Fruit fly (Drosophila melanogaster) whole organism, adult: ENCODE results near the gene esg.

Experiments
- CG11617 ChIP-seq: fragments of 200-800 bp; sonication (Bioruptor generic); optimal IDR thresholded peaks from 2 replicates; lab custom pipeline; 2017; ENCODE audit warnings: mild to moderate bottlenecking, missing biosample characterization, missing genetic modification reagents, missing genetic modification characterization
- CG12768 ChIP-seq: fragments of 200-800 bp; sonication (Bioruptor generic); optimal IDR thresholded peaks from 2 replicates; lab custom pipeline; 2017; ENCODE audit warnings: missing biosample characterization, missing genetic modification characterization, mild to moderate bottlenecking, moderate library complexity, missing genetic modification reagents
- CG14711 ChIP-seq: fragments of 200-800 bp; sonication (Bioruptor generic); optimal IDR thresholded peaks from 2 replicates; lab custom pipeline; 2018; ENCODE audit warnings: missing biosample characterization, mild to moderate bottlenecking, missing genetic modification characterization, moderate library complexity
- CG1620 ChIP-seq: fragments of 200-800 bp; sonication (Bioruptor generic); optimal IDR thresholded peaks from 2 replicates; lab custom pipeline; 2016; ENCODE audit warnings: missing biosample characterization, missing genetic modification characterization
- CG33017 ChIP-seq: fragments of 200-800 bp; sonication (Bioruptor generic); optimal IDR thresholded peaks from 2 replicates; lab custom pipeline; 2018; ENCODE audit warnings: missing biosample characterization, mild to moderate bottlenecking, missing genetic modification characterization, moderate library complexity
- CG5204 ChIP-seq: fragments of 200-800 bp; sonication (Bioruptor generic); optimal IDR thresholded peaks from 2 replicates; lab custom pipeline; 2016; ENCODE audit warnings: missing biosample characterization, missing genetic modification characterization
- CG7045 ChIP-seq: fragments of 200-800 bp; sonication (Bioruptor generic); optimal IDR thresholded peaks from 2 replicates; lab custom pipeline; 2017; ENCODE audit warnings: missing biosample characterization, mild to moderate bottlenecking, missing genetic modification characterization
- CG7101 ChIP-seq: fragments of 200-800 bp; sonication (Bioruptor generic); optimal IDR thresholded peaks from 2 replicates; lab custom pipeline; 2018; ENCODE audit warnings: missing biosample characterization, mild to moderate bottlenecking, missing genetic modification characterization, moderate library complexity
- Clk ChIP-seq: fragments of 200-800 bp; sonication (Bioruptor generic); optimal IDR thresholded peaks from 2 replicates; lab custom pipeline; 2017; ENCODE audit warnings: missing biosample characterization, missing genetic modification characterization
- Crg-1 ChIP-seq: fragments of 200-800 bp; sonication (Bioruptor generic); optimal IDR thresholded peaks from 2 replicates; lab custom pipeline; 2016; ENCODE audit warnings: missing biosample characterization, missing genetic modification characterization
- Hr96 ChIP-seq: fragments of 200-800 bp; sonication (Bioruptor generic); optimal IDR thresholded peaks from 2 replicates; lab custom pipeline; 2016; ENCODE audit warnings: missing biosample characterization, missing genetic modification characterization
- Mnt ChIP-seq: fragments of 200-800 bp; sonication (Bioruptor generic); optimal IDR thresholded peaks from 2 replicates; lab custom pipeline; 2016; ENCODE audit warnings: missing biosample characterization, mild to moderate bottlenecking, missing genetic modification characterization
- bab1 ChIP-seq: fragments of 200-800 bp; sonication (Bioruptor generic); optimal IDR thresholded peaks from 3 replicates; lab custom pipeline; 2019; ENCODE audit warnings: missing biosample characterization, mild to moderate bottlenecking, missing genetic modification characterization, moderate library complexity
- cic ChIP-seq: fragments of 200-800 bp; sonication (Bioruptor generic); optimal IDR thresholded peaks from 2 replicates; lab custom pipeline; 2017; ENCODE audit warnings: missing biosample characterization, mild to moderate bottlenecking, missing genetic modification characterization, moderate library complexity
- cnc ChIP-seq, 2 experiments: fragments of >200 bp; optimal IDR thresholded peaks; 2 replicates each; lab custom pipeline; 2017
- kay ChIP-seq: fragments of 200-800 bp; sonication (Bioruptor generic); peaks from one replicate; lab custom pipeline; 2016; ENCODE audit warnings: missing biosample characterization, missing genetic modification characterization, borderline replicate concordance
- ovo ChIP-seq: fragments of 200-800 bp; sonication (Bioruptor generic); optimal IDR thresholded peaks from 2 replicates; lab custom pipeline; 2016; ENCODE audit warnings: missing biosample characterization, missing genetic modification characterization
- pad ChIP-seq: fragments of 200-800 bp; sonication (Bioruptor generic); optimal IDR thresholded peaks from 3 replicates; lab custom pipeline; 2017; ENCODE audit warnings: missing biosample characterization, missing genetic modification characterization, mild to moderate bottlenecking, moderate library complexity, missing genetic modification reagents
- tj ChIP-seq: fragments of 200-800 bp; sonication (Bioruptor generic); optimal IDR thresholded peaks from 3 replicates; lab custom pipeline; 2017; ENCODE audit warnings: missing biosample characterization, mild to moderate bottlenecking, missing genetic modification characterization, moderate library complexity
- toe ChIP-seq: fragments of 200-800 bp; sonication (Bioruptor generic); optimal IDR thresholded peaks from 2 replicates; lab custom pipeline; 2016; ENCODE audit warnings: missing biosample characterization, missing genetic modification characterization

Gene esg

DNA sequence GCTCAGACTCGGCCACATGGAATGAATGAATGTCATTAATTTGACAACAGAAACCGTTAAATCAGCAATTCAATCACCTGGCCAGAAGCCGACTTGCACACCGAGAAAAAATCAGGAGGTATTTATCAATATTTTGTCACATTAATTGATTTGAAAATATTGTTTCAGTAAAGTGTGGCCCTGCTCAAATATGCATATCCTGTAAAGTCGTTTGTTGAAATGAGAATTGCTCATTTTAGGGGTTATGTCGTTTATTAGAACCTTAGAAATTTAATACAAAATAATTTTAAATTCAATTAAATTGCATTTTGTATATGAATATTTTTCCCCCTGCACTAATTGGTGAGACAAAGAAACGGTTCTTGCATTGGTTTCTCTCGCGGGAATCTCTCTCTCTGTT is 24.9 kb downstream of the esg start:
- no peak for TF ChIP-seq tj (GFP tag; lab: Kevin White, UChicago)

DNA sequence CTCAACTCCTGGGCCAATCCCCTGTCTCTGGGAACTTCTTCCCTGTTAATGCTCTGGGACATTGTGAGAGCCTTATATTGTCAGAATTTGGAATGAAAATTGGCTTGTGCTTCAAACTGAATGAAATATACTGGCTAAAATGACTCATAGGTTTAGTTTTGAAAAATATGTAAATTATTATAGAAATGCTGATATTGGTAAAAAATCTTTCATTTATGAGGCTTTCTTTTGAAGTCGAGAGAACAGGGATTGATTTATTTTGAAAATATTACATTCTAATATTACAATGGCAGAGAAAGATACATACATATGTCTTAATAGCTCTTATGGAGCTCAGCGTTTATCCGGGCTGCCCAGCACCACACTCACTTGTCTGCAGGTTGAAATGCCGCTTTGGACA is 27.9 kb downstream of the esg start, which contains the start of gene CG15258:
CG15258 (minus strand) TSS at position 101 of the 400 bp plus-strand sequence.
- TF ChIP-seq cic (no peak), cnc (optimal IDR thresholded peaks at IDR 0.05; lab: Kevin White, UChicago) (no peak), CG12768 (GFP tag; lab: Kevin White, UChicago) (no peak), CG7045 (GFP tag; lab: Kevin White, UChicago) (no peak), CG1620 (GFP tag; lab: Kevin White, UChicago) (no peak), kay (GFP tag; lab: Kevin White, UChicago) (no peak), CG11617 (GFP tag; lab: Kevin White, UChicago) (no peak), Hr96 (GFP tag; lab: Kevin White, UChicago) (no peak), Mnt (GFP tag; lab: Kevin White, UChicago) (no peak)

DNA sequence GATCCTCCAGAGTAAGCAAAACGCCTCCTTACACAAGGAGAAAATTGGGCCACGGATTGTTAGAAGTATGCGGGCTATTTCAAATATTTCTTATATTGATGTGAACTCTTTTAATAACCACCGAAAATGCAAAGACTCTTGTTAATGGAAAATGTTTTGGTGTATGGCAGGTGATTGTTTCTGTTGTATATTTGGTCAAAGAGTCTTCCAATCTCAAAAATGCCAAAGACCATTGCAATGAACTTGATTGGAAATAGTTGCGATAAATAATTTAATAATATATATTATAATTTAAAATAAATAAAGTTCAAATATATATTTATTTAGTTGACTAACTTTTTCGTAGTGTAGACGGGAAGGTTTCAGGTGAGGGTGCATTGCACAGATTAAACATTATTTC is 30.4 kb downstream of the esg start:
- TF ChIP-seq Hr96 (GFP tag; lab: Kevin White, UChicago) = no peak
- TF ChIP-seq bab1 (GFP tag; lab: Kevin White, UChicago) = no peak
- no peak for TF ChIP-seq CG7101 (tag; lab: Kevin White, UChicago)
- TF ChIP-seq Crg-1 (GFP tag; lab: Kevin White, UChicago) = no peak

DNA sequence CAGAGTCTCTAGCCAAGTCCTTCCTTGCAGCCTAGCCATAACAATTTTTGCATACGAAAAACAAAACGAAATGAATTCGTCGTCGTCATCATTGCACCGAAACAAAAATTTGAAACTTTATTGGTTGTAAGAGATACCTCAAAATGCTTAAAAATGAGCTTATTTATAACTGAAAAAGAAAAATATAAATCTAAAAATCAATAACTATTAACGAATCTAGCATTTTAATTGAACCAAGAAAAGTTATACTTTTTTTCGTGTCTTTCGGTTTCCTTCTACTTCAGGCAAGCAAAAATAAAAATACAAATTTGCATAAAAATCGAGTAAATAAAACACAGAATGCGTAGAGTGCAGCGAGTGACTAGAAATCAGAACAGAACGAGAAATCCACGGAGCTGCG is 33.9 kb downstream of the esg start:
- TF ChIP-seq CG33017 (no peak), toe (no peak), pad (GFP tag; lab: Kevin White, UChicago) (no peak), CG1620 (GFP tag; lab: Kevin White, UChicago) (no peak), cnc (optimal IDR thresholded peaks at IDR 0.05; lab: Kevin White, UChicago) (no peak), Hr96 (GFP tag; lab: Kevin White, UChicago) (no peak), kay (GFP tag; lab: Kevin White, UChicago) (no peak), CG11617 (GFP tag; lab: Kevin White, UChicago) (no peak), CG5204 (GFP tag; lab: Kevin White, UChicago) (no peak), CG7101 (tag; lab: Kevin White, UChicago) (no peak)

DNA sequence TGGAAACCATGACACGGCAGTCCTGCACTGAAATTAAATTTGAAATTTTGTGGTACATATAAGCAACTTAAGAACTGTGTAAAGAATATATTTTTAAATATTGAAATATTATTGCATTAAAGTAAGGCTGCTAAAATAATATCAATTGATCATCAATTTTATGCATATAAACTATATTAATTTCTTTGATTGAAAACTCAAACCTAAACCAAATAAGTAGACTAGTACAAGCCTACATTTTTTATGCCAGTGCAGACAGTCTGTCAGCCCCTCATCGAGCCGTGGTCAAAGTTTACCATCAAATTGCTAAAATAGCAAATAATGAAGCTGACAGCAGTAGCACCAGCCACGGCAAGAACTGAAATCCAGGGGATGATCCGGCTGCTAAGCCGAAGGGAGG is 36.4 kb downstream of the esg start:
- TF ChIP-seq CG14711 (tag; lab: Kevin White, UChicago) = no peak
- no peak for TF ChIP-seq CG11617 (GFP tag; lab: Kevin White, UChicago)
- no peak for TF ChIP-seq CG7045 (GFP tag; lab: Kevin White, UChicago)
- no peak for TF ChIP-seq tj (GFP tag; lab: Kevin White, UChicago)
- TF ChIP-seq ovo (GFP tag; lab: Kevin White, UChicago) = no peak
- TF ChIP-seq bab1 (GFP tag; lab: Kevin White, UChicago) = no peak
- no peak for TF ChIP-seq Crg-1 (GFP tag; lab: Kevin White, UChicago)
- TF ChIP-seq Clk = no peak
- no peak for TF ChIP-seq Mnt (GFP tag; lab: Kevin White, UChicago)
- TF ChIP-seq toe = no peak
- no peak for TF ChIP-seq CG7101 (tag; lab: Kevin White, UChicago)
- no peak for TF ChIP-seq kay (GFP tag; lab: Kevin White, UChicago)
- no peak for TF ChIP-seq CG12768 (GFP tag; lab: Kevin White, UChicago)
- no peak for TF ChIP-seq cic
- no peak for TF ChIP-seq pad (GFP tag; lab: Kevin White, UChicago)

DNA sequence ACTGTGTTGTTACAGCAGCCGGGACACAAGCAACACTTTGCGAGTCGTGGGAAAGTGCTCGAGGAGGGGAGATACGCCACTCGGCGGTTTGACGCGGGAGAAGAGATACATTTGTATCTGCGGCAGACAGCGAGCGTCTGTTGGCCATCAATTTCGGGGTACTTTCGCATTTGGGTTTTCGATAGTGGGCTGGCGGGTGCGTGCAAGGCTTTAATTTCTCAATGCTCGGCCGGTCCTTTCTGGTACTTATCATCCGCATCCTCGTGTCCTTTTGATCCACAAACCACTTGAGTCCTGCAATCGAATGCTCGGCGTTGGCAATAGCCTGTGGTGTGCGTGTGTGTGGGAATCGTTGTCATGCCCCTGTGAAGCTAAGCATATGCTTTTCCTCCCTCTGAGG is 36.8 kb downstream of the esg start:
- no peak for TF ChIP-seq bab1 (GFP tag; lab: Kevin White, UChicago)
- TF ChIP-seq CG12768 (GFP tag; lab: Kevin White, UChicago) = no peak
- TF ChIP-seq cic = no peak
- no peak for TF ChIP-seq Hr96 (GFP tag; lab: Kevin White, UChicago)

DNA sequence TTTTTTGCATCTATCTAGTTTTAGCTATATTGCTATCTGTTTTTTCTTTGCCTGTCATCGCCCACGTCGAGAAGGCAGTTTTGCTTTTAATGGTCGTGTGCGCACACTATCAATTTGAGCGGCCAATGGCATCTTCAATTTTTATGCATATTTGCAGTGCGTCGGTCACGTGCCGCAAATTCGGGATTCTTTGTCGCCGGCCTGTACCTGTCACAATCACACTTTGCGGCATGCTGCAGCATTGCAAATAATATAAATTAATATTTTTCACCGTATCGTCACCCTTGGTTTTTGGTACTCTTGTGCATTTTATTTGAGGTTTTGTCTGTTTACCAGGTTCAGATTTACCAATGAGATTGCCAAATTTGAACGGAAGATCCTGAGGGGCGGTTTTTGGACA is 37.6 kb downstream of the esg start:
- TF ChIP-seq CG11617 (GFP tag; lab: Kevin White, UChicago) (no peak), Hr96 (GFP tag; lab: Kevin White, UChicago) (no peak), CG5204 (GFP tag; lab: Kevin White, UChicago) (no peak), tj (GFP tag; lab: Kevin White, UChicago) (no peak), cnc (optimal IDR thresholded peaks at IDR 0.05; lab: Kevin White, UChicago) (no peak)

DNA sequence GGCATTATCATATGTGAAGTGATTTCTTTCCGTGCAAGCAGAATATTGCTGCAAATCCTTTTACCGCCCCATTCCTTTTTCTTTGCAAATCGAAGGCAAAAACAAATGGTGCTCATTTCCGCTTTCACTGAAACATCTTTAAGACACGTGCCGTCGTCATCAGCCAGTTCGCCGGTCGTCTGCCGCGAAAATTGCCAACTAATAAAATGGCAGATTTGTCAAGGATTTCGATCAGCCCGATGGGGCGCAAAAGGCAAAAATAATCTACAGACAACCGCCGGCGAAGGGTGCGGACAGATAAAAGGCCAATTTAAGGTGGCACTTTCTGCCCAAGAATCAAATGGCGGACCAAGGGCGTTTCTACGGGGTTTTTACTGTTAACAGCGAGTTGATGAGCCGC is 38.3 kb downstream of the esg start:
- no peak for TF ChIP-seq CG5204 (GFP tag; lab: Kevin White, UChicago)
- no peak for TF ChIP-seq kay (GFP tag; lab: Kevin White, UChicago)
